Fruit fly (Drosophila melanogaster) whole organism, embryonic: ENCODE measurements around the gene Vm34Ca.
A peak's percentile ranks its signal among the peaks of the same experiment; 100 is the strongest.

Experiments
- Antp ChIP-seq: fragments of 200-800 bp; sonication (Bioruptor generic); optimal IDR thresholded peaks from 3 replicates; lab custom pipeline; 2016; ENCODE audit warnings: missing biosample characterization, missing genetic modification characterization
- CG10462 ChIP-seq: fragments of 200-800 bp; sonication (Bioruptor generic); optimal IDR thresholded peaks from 2 replicates; lab custom pipeline; 2016; ENCODE audit warnings: missing biosample characterization, missing genetic modification characterization
- CG11723 ChIP-seq: fragments of 200-800 bp; sonication (Bioruptor generic); optimal IDR thresholded peaks from 2 replicates; lab custom pipeline; 2017; ENCODE audit warnings: missing biosample characterization, mild to moderate bottlenecking, missing genetic modification characterization
- CG12391 ChIP-seq: fragments of 200-800 bp; sonication (Bioruptor generic); optimal IDR thresholded peaks from 3 replicates; lab custom pipeline; 2018; ENCODE audit warnings: missing biosample characterization, mild to moderate bottlenecking, missing genetic modification characterization, moderate library complexity
- CG13775 ChIP-seq: fragments of 200-800 bp; sonication (Bioruptor generic); optimal IDR thresholded peaks from 3 replicates; lab custom pipeline; 2017; ENCODE audit warnings: missing biosample characterization, mild to moderate bottlenecking, missing genetic modification characterization
- CG14441 ChIP-seq: fragments of 200-800 bp; sonication (Bioruptor generic); IDR thresholded peaks from 2 replicates; pipeline ENCODE4 v1.3.6; 2022; ENCODE audit warnings: missing biosample characterization, missing genetic modification characterization
- CG15011 ChIP-seq: fragments of 200-800 bp; sonication (Bioruptor generic); optimal IDR thresholded peaks from 3 replicates; lab custom pipeline; 2018; ENCODE audit warnings: missing biosample characterization, mild to moderate bottlenecking, missing genetic modification characterization
- CG15514 ChIP-seq: fragments of 200-800 bp; sonication (Bioruptor generic); optimal IDR thresholded peaks from 3 replicates; lab custom pipeline; 2017; ENCODE audit warnings: missing biosample characterization, missing genetic modification characterization, mild to moderate bottlenecking, moderate library complexity, missing genetic modification reagents
- CG1647 ChIP-seq: fragments of 200-800 bp; sonication (Bioruptor generic); optimal IDR thresholded peaks from 3 replicates; lab custom pipeline; 2016; ENCODE audit warnings: missing biosample characterization, missing genetic modification characterization
- CG16815 ChIP-seq: fragments of 200-800 bp; sonication (Bioruptor generic); optimal IDR thresholded peaks from 3 replicates; lab custom pipeline; 2017; ENCODE audit warnings: missing biosample characterization, mild to moderate bottlenecking, missing genetic modification characterization
- CG17328 ChIP-seq: fragments of 200-800 bp; sonication (Bioruptor generic); IDR thresholded peaks from 2 replicates; pipeline ENCODE4 v1.3.6; 2022; ENCODE audit warnings: missing biosample characterization, missing genetic modification characterization
- CG17568 ChIP-seq: fragments of 200-800 bp; sonication (Bioruptor generic); optimal IDR thresholded peaks from 2 replicates; lab custom pipeline; 2018; ENCODE audit warnings: missing biosample characterization, mild to moderate bottlenecking, missing genetic modification characterization, moderate library complexity
- CG17612 ChIP-seq: fragments of 200-800 bp; sonication (Bioruptor generic); IDR thresholded peaks from 2 replicates; pipeline ENCODE4 v1.3.6; 2022; ENCODE audit warnings: missing biosample characterization, missing genetic modification characterization
- CG17802 ChIP-seq: fragments of 200-800 bp; sonication (Bioruptor generic); optimal IDR thresholded peaks from 2 replicates; lab custom pipeline; 2018; ENCODE audit warnings: missing biosample characterization, mild to moderate bottlenecking, missing genetic modification characterization, moderate library complexity
- CG17912 ChIP-seq: fragments of 200-800 bp; sonication (Bioruptor generic); optimal IDR thresholded peaks from 2 replicates; lab custom pipeline; 2018; ENCODE audit warnings: missing biosample characterization, mild to moderate bottlenecking, missing genetic modification characterization
- CG1792 ChIP-seq: fragments of 200-800 bp; sonication (Bioruptor generic); optimal IDR thresholded peaks from 2 replicates; lab custom pipeline; 2016; ENCODE audit warnings: missing biosample characterization, missing genetic modification characterization
- CG18011 ChIP-seq: fragments of 200-800 bp; sonication (Bioruptor generic); optimal IDR thresholded peaks from 2 replicates; lab custom pipeline; 2017; ENCODE audit warnings: missing biosample characterization, missing genetic modification characterization, mild to moderate bottlenecking, moderate library complexity, missing genotype
- CG18262 ChIP-seq: fragments of 200-800 bp; optimal IDR thresholded peaks from 3 replicates; lab custom pipeline; 2019; ENCODE audit warnings: missing biosample characterization, mild to moderate bottlenecking, missing genetic modification characterization, moderate library complexity
- CG2120 ChIP-seq: fragments of 200-800 bp; sonication (Bioruptor generic); optimal IDR thresholded peaks from 3 replicates; lab custom pipeline; 2016; ENCODE audit warnings: missing biosample characterization, missing genetic modification characterization
- CG30020 ChIP-seq: fragments of 200-800 bp; optimal IDR thresholded peaks from 2 replicates; lab custom pipeline; 2019; ENCODE audit warnings: missing biosample characterization, mild to moderate bottlenecking, missing genetic modification characterization, moderate library complexity
- CG31224 ChIP-seq: fragments of 200-800 bp; sonication (Bioruptor generic); IDR thresholded peaks from 2 replicates; pipeline ENCODE4 v1.3.6; 2022; ENCODE audit warnings: missing biosample characterization, missing genetic modification characterization
- CG33557 ChIP-seq: fragments of 200-800 bp; sonication (Bioruptor generic); optimal IDR thresholded peaks from 2 replicates; lab custom pipeline; 2019; ENCODE audit warnings: missing biosample characterization, mild to moderate bottlenecking, missing genetic modification characterization, moderate library complexity
- CG34224 ChIP-seq: fragments of 200-800 bp; sonication (Bioruptor generic); IDR thresholded peaks from 3 replicates; pipeline ENCODE4 v1.3.6; 2022; ENCODE audit warnings: missing biosample characterization, missing genetic modification characterization; ENCODE audit not compliant: partially characterized antibody
- CG3847 ChIP-seq: fragments of 200-800 bp; sonication (Bioruptor generic); IDR thresholded peaks from 2 replicates; pipeline ENCODE4 v1.3.6; 2022; ENCODE audit warnings: missing biosample characterization, missing genetic modification characterization
- CG9215 ChIP-seq: fragments of 200-800 bp; sonication (Bioruptor generic); IDR thresholded peaks from 2 replicates; pipeline ENCODE4 v1.3.6; 2022; ENCODE audit warnings: missing biosample characterization, missing genetic modification characterization
- Dbx ChIP-seq: fragments of 200-800 bp; sonication (Bioruptor generic); IDR thresholded peaks from 3 replicates; pipeline ENCODE4 v1.3.6; 2022; ENCODE audit warnings: missing biosample characterization, missing genetic modification characterization
- Doc3 ChIP-seq: fragments of 200-800 bp; sonication (Bioruptor generic); IDR thresholded peaks from 3 replicates; pipeline ENCODE4 v1.3.6; 2022; ENCODE audit warnings: missing biosample characterization, missing genetic modification characterization; ENCODE audit not compliant: partially characterized antibody
- Gsc ChIP-seq: fragments of 200-800 bp; sonication (Bioruptor generic); IDR thresholded peaks from 2 replicates; pipeline ENCODE4 v1.3.6; 2022; ENCODE audit warnings: missing biosample characterization, missing genetic modification characterization
- HLH3B ChIP-seq: fragments of 200-800 bp; sonication (Bioruptor generic); IDR thresholded peaks from 2 replicates; pipeline ENCODE4 v1.3.6; 2022; ENCODE audit warnings: missing biosample characterization, missing genetic modification characterization
- Lim3 ChIP-seq: fragments of 200-800 bp; sonication (Bioruptor generic); IDR thresholded peaks from 2 replicates; pipeline ENCODE4 v1.3.6; 2022; ENCODE audit warnings: missing biosample characterization, missing genetic modification characterization
- Opbp ChIP-seq: fragments of 200-800 bp; sonication (Bioruptor generic); IDR thresholded peaks from 3 replicates; pipeline ENCODE4 v1.3.6; 2022; ENCODE audit warnings: missing biosample characterization, missing genetic modification characterization; ENCODE audit not compliant: partially characterized antibody
- Ssrp ChIP-seq: fragments of 200-800 bp; sonication (Bioruptor generic); optimal IDR thresholded peaks from 2 replicates; lab custom pipeline; 2018; ENCODE audit warnings: missing biosample characterization, mild to moderate bottlenecking, missing genetic modification characterization, moderate library complexity
- ab ChIP-seq: fragments of 200-800 bp; sonication (Bioruptor generic); optimal IDR thresholded peaks from 2 replicates; lab custom pipeline; 2016; ENCODE audit warnings: missing biosample characterization, missing genetic modification characterization
- ash1 ChIP-seq: fragments of 200-800 bp; sonication (Bioruptor generic); optimal IDR thresholded peaks from 2 replicates; lab custom pipeline; 2018; ENCODE audit warnings: missing biosample characterization, mild to moderate bottlenecking, missing genetic modification characterization
- caup ChIP-seq: fragments of 200-800 bp; sonication (Bioruptor generic); optimal IDR thresholded peaks from 3 replicates; lab custom pipeline; 2017; ENCODE audit warnings: missing biosample characterization, mild to moderate bottlenecking, missing genetic modification characterization, moderate library complexity; ENCODE audit not compliant: severe bottlenecking
- ems ChIP-seq: fragments of 200-800 bp; sonication (Bioruptor generic); optimal IDR thresholded peaks from 3 replicates; lab custom pipeline; 2016; ENCODE audit warnings: missing biosample characterization, missing genetic modification characterization
- esg ChIP-seq: fragments of 200-800 bp; sonication (Bioruptor generic); conservative IDR thresholded peaks from 2 replicates; pipeline ENCODE4 v1.3.6; 2022; ENCODE audit warnings: missing biosample characterization, missing genetic modification characterization
- eve ChIP-seq, 2 experiments: fragments of >200 bp; optimal IDR thresholded peaks; 2 replicates each; lab custom pipeline; 2017; ENCODE audit warnings: missing biosample characterization in 2 of 2, missing genetic modification characterization in 2 of 2
- ewg ChIP-seq: fragments of 200-800 bp; sonication (Bioruptor generic); optimal IDR thresholded peaks from 3 replicates; lab custom pipeline; 2017; ENCODE audit warnings: mild to moderate bottlenecking, missing biosample characterization, missing genetic modification reagents, missing genetic modification characterization
- grau ChIP-seq: fragments of 200-800 bp; optimal IDR thresholded peaks from 3 replicates; lab custom pipeline; 2019; ENCODE audit warnings: missing biosample characterization, mild to moderate bottlenecking, missing genetic modification characterization, moderate library complexity
- ken ChIP-seq: fragments of 200-800 bp; sonication (Bioruptor generic); IDR thresholded peaks from 3 replicates; pipeline ENCODE4 v1.3.6; 2022; ENCODE audit warnings: missing biosample characterization, missing genetic modification characterization
- nau ChIP-seq: fragments of 200-800 bp; sonication (Bioruptor generic); optimal IDR thresholded peaks from 3 replicates; lab custom pipeline; 2017; ENCODE audit warnings: missing biosample characterization, mild to moderate bottlenecking, missing genetic modification characterization, missing genetic modification reagents
- nerfin-2 ChIP-seq: fragments of 200-800 bp; sonication (Bioruptor generic); IDR thresholded peaks from 2 replicates; pipeline ENCODE4 v1.3.6; 2022; ENCODE audit warnings: missing biosample characterization, missing genetic modification characterization; ENCODE audit not compliant: partially characterized antibody
- nom ChIP-seq: fragments of 200-800 bp; sonication (Bioruptor generic); optimal IDR thresholded peaks from 2 replicates; lab custom pipeline; 2017; ENCODE audit warnings: missing biosample characterization, missing genetic modification characterization, mild to moderate bottlenecking, moderate library complexity, missing genetic modification reagents
- repo ChIP-seq: fragments of 200-800 bp; sonication (Bioruptor generic); optimal IDR thresholded peaks from 2 replicates; lab custom pipeline; 2016; ENCODE audit warnings: missing biosample characterization, missing genetic modification characterization
- stc ChIP-seq: fragments of 200-800 bp; sonication (Bioruptor generic); IDR thresholded peaks from 2 replicates; pipeline ENCODE4 v1.3.6; 2022; ENCODE audit warnings: missing biosample characterization, missing genetic modification characterization
- tap ChIP-seq: fragments of 200-800 bp; optimal IDR thresholded peaks from 3 replicates; lab custom pipeline; 2019; ENCODE audit warnings: missing biosample characterization, mild to moderate bottlenecking, missing genetic modification characterization, moderate library complexity
- trem ChIP-seq: fragments of 200-800 bp; optimal IDR thresholded peaks from 3 replicates; lab custom pipeline; 2019; ENCODE audit warnings: missing biosample characterization, mild to moderate bottlenecking, missing genetic modification characterization, moderate library complexity
- wor ChIP-seq: fragments of 200-800 bp; sonication (Bioruptor generic); IDR thresholded peaks from 2 replicates; pipeline ENCODE4 v1.3.6; 2022; ENCODE audit warnings: missing biosample characterization, missing genetic modification characterization
- zen ChIP-seq: fragments of 200-800 bp; sonication (Bioruptor generic); optimal IDR thresholded peaks from 3 replicates; lab custom pipeline; 2018; ENCODE audit warnings: missing biosample characterization, mild to moderate bottlenecking, missing genetic modification characterization, moderate library complexity

Vm34Ca gene

DNA sequence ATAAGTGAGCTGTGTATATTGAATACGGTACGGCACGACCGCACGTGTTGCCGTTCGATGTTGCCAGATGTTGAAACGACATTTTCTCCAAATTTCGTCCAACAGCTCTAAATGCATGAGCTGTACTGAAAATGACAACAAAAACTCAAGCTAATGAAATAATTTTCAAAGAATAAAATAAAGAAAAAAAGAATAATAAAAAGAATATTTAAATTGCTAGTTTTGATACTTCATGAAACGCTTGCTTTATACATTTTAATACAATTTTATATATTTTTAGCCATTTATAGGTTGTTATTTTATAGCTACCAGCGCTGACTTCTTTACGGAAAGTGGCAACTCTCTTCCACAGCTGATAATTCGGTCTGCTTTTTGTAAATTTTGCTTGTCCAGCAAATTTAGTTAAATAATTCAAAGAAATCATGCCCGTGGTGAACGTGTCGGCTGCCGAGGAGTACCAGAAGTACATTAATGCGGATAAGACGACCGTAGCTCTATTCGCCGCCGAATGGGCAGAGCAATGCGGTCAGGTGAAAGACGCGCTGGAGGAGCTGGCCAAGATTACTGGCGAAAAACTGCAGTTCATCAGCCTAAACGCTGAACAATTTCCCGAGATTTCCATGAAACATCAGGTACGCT is 45.2 kb downstream of the Vm34Ca start, which contains the start of the genes Nnp-1 and Grx3:
Gene Nnp-1, minus strand, starts transcription at position 81 of the 639 bp plus-strand sequence.
Gene Grx3, plus strand, starts transcription at position 339 of the 639 bp plus-strand sequence.
- no peak for TF ChIP-seq Gsc (GFP tag; lab: Robert Waterston, UW)
- TF ChIP-seq CG18262 (tag; lab: Kevin White, UChicago), result no peak
- TF ChIP-seq wor (GFP tag; lab: Robert Waterston, UW), result no peak
- peak; percentile 24 for TF ChIP-seq ewg
- peak; percentile 16; the same call in 1 of the 3 replicates for TF ChIP-seq Dbx (GFP tag; lab: Robert Waterston, UW)
- TF ChIP-seq CG10462, result no peak
- no peak for TF ChIP-seq CG17912 (GFP tag; lab: Kevin White, UChicago)
- TF ChIP-seq CG14441 (GFP tag; lab: Robert Waterston, UW), result peak; percentile 13; the same call in 1 of the 2 replicates
- no peak for TF ChIP-seq CG17328 (GFP tag; lab: Robert Waterston, UW)
- TF ChIP-seq ab, result no peak
- TF ChIP-seq nerfin-2, result no peak
- peak; percentile 57 for TF ChIP-seq CG9215 (GFP tag; lab: Robert Waterston, UW)
- no peak for TF ChIP-seq CG17568 (GFP tag; lab: Kevin White, UChicago)
- peak; percentile 75 for TF ChIP-seq grau (tag; lab: Kevin White, UChicago)
- peak; percentile 28 for TF ChIP-seq zen (tag; lab: Kevin White, UChicago)
- no peak for TF ChIP-seq CG1647
- TF ChIP-seq CG17612 (GFP tag; lab: Robert Waterston, UW), result no peak
- peak; percentile 44 for TF ChIP-seq CG13775
- TF ChIP-seq CG33557 (GFP tag; lab: Kevin White, UChicago), result no peak
- TF ChIP-seq caup, result no peak
- no peak for TF ChIP-seq repo (GFP tag; lab: Kevin White, UChicago)
- no peak for TF ChIP-seq ken (GFP tag; lab: Robert Waterston, UW)
- TF ChIP-seq CG3847 (GFP tag; lab: Robert Waterston, UW), result peak; percentile 76
- TF ChIP-seq nau (GFP tag; lab: Kevin White, UChicago), result no peak
- TF ChIP-seq CG15514 (GFP tag; lab: Kevin White, UChicago), result peak; percentile 65
- TF ChIP-seq CG34224, result 0 out of 3 replicates have a peak, but pooled peaks have one; percentile 11
- no peak for TF ChIP-seq stc (GFP tag; lab: Robert Waterston, UW)
- peak; percentile 65 for TF ChIP-seq CG30020 (tag; lab: Kevin White, UChicago)
- peak; percentile 29 for TF ChIP-seq Ssrp
- TF ChIP-seq eve (GFP tag; optimal IDR thresholded peaks at IDR 0.05; lab: Kevin White, UChicago), result no peak
- TF ChIP-seq CG2120 (GFP tag; lab: Kevin White, UChicago), result peak; percentile 52
- TF ChIP-seq Lim3, result no peak
- TF ChIP-seq CG18011 (GFP tag; lab: Kevin White, UChicago), result peak; percentile 5
- no peak for TF ChIP-seq Doc3 (GFP tag; lab: Robert Waterston, UW)
- TF ChIP-seq Antp (GFP tag; lab: Kevin White, UChicago), result no peak
- no peak for TF ChIP-seq CG11723
- peak; percentile 75 for TF ChIP-seq trem (tag; lab: Kevin White, UChicago)
- TF ChIP-seq CG1792 (GFP tag; lab: Kevin White, UChicago), result no peak
- no peak for TF ChIP-seq CG16815
- TF ChIP-seq CG15011, result no peak
- no peak for TF ChIP-seq ems
- no peak for TF ChIP-seq HLH3B (GFP tag; lab: Robert Waterston, UW)
- TF ChIP-seq nom, result no peak
- no peak for TF ChIP-seq Opbp (GFP tag; lab: Robert Waterston, UW)
- 0 out of 2 replicates have a peak, but pooled peaks have one; percentile 29 for TF ChIP-seq esg (GFP tag; lab: Robert Waterston, UW)
- TF ChIP-seq ash1 (GFP tag; lab: Kevin White, UChicago), result no peak
- TF ChIP-seq CG31224 (GFP tag; lab: Robert Waterston, UW), result no peak
- no peak for TF ChIP-seq CG17802 (tag; lab: Kevin White, UChicago)
- TF ChIP-seq tap (tag; lab: Kevin White, UChicago), result no peak
- no peak for TF ChIP-seq CG12391 (tag; lab: Kevin White, UChicago)
